Fruit fly (Drosophila melanogaster) whole organism, prepupa: Measurements from ENCODE around the gene CG5676.

Experiments
- Blimp-1 ChIP-seq: fragments of 200-800 bp; sonication (Bioruptor generic); optimal IDR thresholded peaks from 3 replicates; lab custom pipeline; 2017; ENCODE audit warnings: missing biosample characterization, missing genetic modification characterization, mild to moderate bottlenecking, moderate library complexity, missing genetic modification reagents
- CG10669 ChIP-seq: fragments of 200-800 bp; sonication (Bioruptor generic); optimal IDR thresholded peaks from 3 replicates; lab custom pipeline; 2018; ENCODE audit warnings: missing biosample characterization, mild to moderate bottlenecking, missing genetic modification characterization, moderate library complexity
- CG11762 ChIP-seq: fragments of 200-800 bp; sonication (Bioruptor generic); optimal IDR thresholded peaks from 3 replicates; lab custom pipeline; 2016; ENCODE audit warnings: missing biosample characterization, missing genetic modification characterization; ENCODE audit not compliant: insufficient read depth
- CG15336 ChIP-seq: fragments of 200-800 bp; sonication (Bioruptor generic); IDR thresholded peaks from 2 replicates; pipeline ENCODE4 v1.3.6; 2022; ENCODE audit warnings: missing biosample characterization, missing genetic modification characterization
- CG1621 ChIP-seq: fragments of 200-800 bp; sonication (Bioruptor generic); optimal IDR thresholded peaks from 3 replicates; lab custom pipeline; 2018; ENCODE audit warnings: missing biosample characterization, mild to moderate bottlenecking, missing genetic modification characterization
- CG16779 ChIP-seq: fragments of 200-800 bp; sonication (Bioruptor generic); optimal IDR thresholded peaks from 3 replicates; lab custom pipeline; 2017; ENCODE audit warnings: missing biosample characterization, mild to moderate bottlenecking, missing genetic modification characterization
- CG3032 ChIP-seq: fragments of 200-800 bp; optimal IDR thresholded peaks from 2 replicates; lab custom pipeline; 2019; ENCODE audit warnings: missing biosample characterization, mild to moderate bottlenecking, missing genetic modification characterization, moderate library complexity
- CG31627 ChIP-seq: fragments of 200-800 bp; sonication (Bioruptor generic); optimal IDR thresholded peaks from 3 replicates; lab custom pipeline; 2016; ENCODE audit warnings: missing biosample characterization, missing genetic modification characterization
- CG32006 ChIP-seq: fragments of 200-800 bp; sonication (Bioruptor generic); optimal IDR thresholded peaks from 3 replicates; lab custom pipeline; 2017; ENCODE audit warnings: missing biosample characterization, mild to moderate bottlenecking, missing genetic modification characterization
- CG34406 ChIP-seq: fragments of 200-800 bp; sonication (Bioruptor generic); optimal IDR thresholded peaks from 3 replicates; lab custom pipeline; 2016; ENCODE audit warnings: missing biosample characterization, missing genetic modification characterization
- CG3919 ChIP-seq: fragments of 200-800 bp; sonication (Bioruptor generic); optimal IDR thresholded peaks from 3 replicates; lab custom pipeline; 2016; ENCODE audit warnings: missing biosample characterization, missing genetic modification characterization
- CG4318 ChIP-seq: fragments of 200-800 bp; sonication (Bioruptor generic); optimal IDR thresholded peaks from 3 replicates; lab custom pipeline; 2017; ENCODE audit warnings: missing biosample characterization, mild to moderate bottlenecking, missing genetic modification characterization
- CG6163 ChIP-seq: fragments of 200-800 bp; sonication (Bioruptor generic); IDR thresholded peaks from 3 replicates; pipeline ENCODE4 v1.3.6; 2022; ENCODE audit warnings: missing biosample characterization, missing genetic modification characterization
- CG6792 ChIP-seq: fragments of 200-800 bp; sonication (Bioruptor generic); optimal IDR thresholded peaks from 3 replicates; lab custom pipeline; 2016; ENCODE audit warnings: missing biosample characterization, missing genetic modification characterization
- CG6808 ChIP-seq: fragments of 200-800 bp; sonication (Bioruptor generic); optimal IDR thresholded peaks from 3 replicates; lab custom pipeline; 2017; ENCODE audit warnings: missing biosample characterization, missing genetic modification characterization, mild to moderate bottlenecking, moderate library complexity, missing genetic modification reagents
- CG6854 ChIP-seq: fragments of 200-800 bp; sonication (Bioruptor generic); optimal IDR thresholded peaks from 2 replicates; lab custom pipeline; 2017; ENCODE audit warnings: missing biosample characterization, mild to moderate bottlenecking, missing genetic modification characterization
- CG7368 ChIP-seq: fragments of 200-800 bp; sonication (Bioruptor generic); optimal IDR thresholded peaks from 3 replicates; lab custom pipeline; 2016; ENCODE audit warnings: missing biosample characterization, missing genetic modification characterization
- CG8119 ChIP-seq: fragments of 200-800 bp; sonication (Bioruptor generic); IDR thresholded peaks from 3 replicates; pipeline ENCODE4 v1.3.6; 2022; ENCODE audit warnings: missing biosample characterization, missing genetic modification characterization
- CG8319 ChIP-seq: fragments of 200-800 bp; sonication (Bioruptor generic); optimal IDR thresholded peaks from 3 replicates; lab custom pipeline; 2016; ENCODE audit warnings: missing biosample characterization, missing genetic modification characterization
- CG9139 ChIP-seq: fragments of 200-800 bp; sonication (Bioruptor generic); optimal IDR thresholded peaks from 3 replicates; lab custom pipeline; 2017; ENCODE audit warnings: missing biosample characterization, mild to moderate bottlenecking, missing genetic modification characterization
- Eip75B ChIP-seq: fragments of 200-800 bp; sonication (Bioruptor generic); optimal IDR thresholded peaks from 3 replicates; lab custom pipeline; 2016; ENCODE audit warnings: missing biosample characterization, missing genetic modification characterization
- Eip78C ChIP-seq: fragments of 200-800 bp; sonication (Bioruptor generic); peaks from one replicate; lab custom pipeline; 2016; ENCODE audit warnings: missing biosample characterization, missing genetic modification characterization
- Eip93F ChIP-seq: fragments of 200-800 bp; sonication (Bioruptor generic); optimal IDR thresholded peaks from 2 replicates; lab custom pipeline; 2016; ENCODE audit warnings: missing biosample characterization, mild to moderate bottlenecking, missing genetic modification characterization
- Ets21C ChIP-seq: fragments of 200-800 bp; sonication (Bioruptor generic); optimal IDR thresholded peaks from 3 replicates; lab custom pipeline; 2016; ENCODE audit warnings: missing biosample characterization, missing genetic modification characterization
- Ets96B ChIP-seq: fragments of 200-800 bp; optimal IDR thresholded peaks from 2 replicates; lab custom pipeline; 2019; ENCODE audit warnings: missing biosample characterization, mild to moderate bottlenecking, missing genetic modification characterization, moderate library complexity
- Hr38 ChIP-seq: sonication (Bioruptor generic); optimal IDR thresholded peaks from 2 replicates; lab custom pipeline; 2016; ENCODE audit warnings: missing biosample characterization, missing genetic modification characterization
- Hr39 ChIP-seq: fragments of 200-800 bp; sonication (Bioruptor generic); optimal IDR thresholded peaks from 2 replicates; lab custom pipeline; 2016; ENCODE audit warnings: missing biosample characterization, missing genetic modification characterization
- Hr4 ChIP-seq: fragments of 200-800 bp; sonication (Bioruptor generic); optimal IDR thresholded peaks from 3 replicates; lab custom pipeline; 2016; ENCODE audit warnings: missing biosample characterization, missing genetic modification characterization
- Lpt ChIP-seq: fragments of 200-800 bp; sonication (Bioruptor generic); optimal IDR thresholded peaks from 3 replicates; lab custom pipeline; 2016; ENCODE audit warnings: missing biosample characterization, missing genetic modification characterization
- Met ChIP-seq: fragments of 200-800 bp; sonication (Bioruptor generic); optimal IDR thresholded peaks from 3 replicates; lab custom pipeline; 2016; ENCODE audit warnings: missing biosample characterization, missing genetic modification characterization
- OdsH ChIP-seq: fragments of 200-800 bp; sonication (Bioruptor generic); optimal IDR thresholded peaks from 3 replicates; lab custom pipeline; 2016; ENCODE audit warnings: missing biosample characterization, missing genetic modification characterization
- Sox102F ChIP-seq: fragments of 200-800 bp; sonication (Bioruptor generic); optimal IDR thresholded peaks from 2 replicates; lab custom pipeline; 2016; ENCODE audit warnings: missing biosample characterization, mild to moderate bottlenecking, missing genetic modification characterization
- Sox14 ChIP-seq: fragments of 200-800 bp; sonication (Bioruptor generic); optimal IDR thresholded peaks from 3 replicates; lab custom pipeline; 2016; ENCODE audit warnings: missing biosample characterization, missing genetic modification characterization
- achi ChIP-seq: fragments of 200-800 bp; sonication (Bioruptor generic); optimal IDR thresholded peaks from 3 replicates; lab custom pipeline; 2016; ENCODE audit warnings: missing biosample characterization, missing genetic modification characterization
- acj6 ChIP-seq: fragments of 200-800 bp; sonication (Bioruptor generic); optimal IDR thresholded peaks from 3 replicates; lab custom pipeline; 2016; ENCODE audit warnings: missing biosample characterization, missing genetic modification characterization
- cyc ChIP-seq: fragments of 200-800 bp; sonication (Bioruptor generic); optimal IDR thresholded peaks from 3 replicates; lab custom pipeline; 2016; ENCODE audit warnings: missing biosample characterization, missing genetic modification characterization
- eg ChIP-seq: fragments of 200-800 bp; sonication (Bioruptor generic); IDR thresholded peaks from 3 replicates; pipeline ENCODE4 v1.3.6; 2022; ENCODE audit warnings: missing biosample characterization, missing genetic modification characterization
- esn ChIP-seq: fragments of 200-800 bp; sonication (Bioruptor generic); optimal IDR thresholded peaks from 2 replicates; lab custom pipeline; 2016; ENCODE audit warnings: missing biosample characterization, mild to moderate bottlenecking, missing genetic modification characterization, moderate library complexity
- fd59A ChIP-seq: fragments of 200-800 bp; sonication (Bioruptor generic); optimal IDR thresholded peaks from 2 replicates; lab custom pipeline; 2017; ENCODE audit warnings: missing biosample characterization, mild to moderate bottlenecking, missing genetic modification characterization, missing genetic modification reagents
- fd85E ChIP-seq: fragments of 200-800 bp; sonication (Bioruptor generic); optimal IDR thresholded peaks from 3 replicates; lab custom pipeline; 2016; ENCODE audit warnings: missing biosample characterization, missing genetic modification characterization
- fkh ChIP-seq: fragments of 200-800 bp; sonication (Bioruptor generic); optimal IDR thresholded peaks from 3 replicates; lab custom pipeline; 2017; ENCODE audit warnings: missing biosample characterization, mild to moderate bottlenecking, missing genetic modification characterization, moderate library complexity
- lz ChIP-seq: fragments of 200-800 bp; sonication (Bioruptor generic); optimal IDR thresholded peaks from 3 replicates; lab custom pipeline; 2016; ENCODE audit warnings: missing biosample characterization, missing genetic modification characterization
- net ChIP-seq: fragments of 200-800 bp; sonication (Bioruptor generic); optimal IDR thresholded peaks from 3 replicates; lab custom pipeline; 2016; ENCODE audit warnings: missing biosample characterization, missing genetic modification characterization
- pdm3 ChIP-seq: fragments of 200-800 bp; sonication (Bioruptor generic); optimal IDR thresholded peaks from 3 replicates; lab custom pipeline; 2016; ENCODE audit warnings: missing biosample characterization, missing genetic modification characterization
- salr ChIP-seq, 2 experiments: fragments of 200-800 bp; sonication (Bioruptor generic); optimal IDR thresholded peaks; 3 replicates each; lab custom pipeline; 2016 to 2018; ENCODE audit warnings: missing biosample characterization in 2 of 2, missing genetic modification characterization in 2 of 2, mild to moderate bottlenecking in 1 of 2
- spab ChIP-seq: fragments of 200-800 bp; sonication (Bioruptor generic); optimal IDR thresholded peaks from 2 replicates; lab custom pipeline; 2017; ENCODE audit warnings: missing biosample characterization, mild to moderate bottlenecking, missing genetic modification characterization, missing genetic modification reagents
- ss ChIP-seq, 2 experiments: fragments of 200-800 bp; sonication (Bioruptor generic); optimal IDR thresholded peaks; 2 replicates in 1 of 2; 3 replicates in 1 of 2; lab custom pipeline; 2017 to 2018; ENCODE audit warnings: mild to moderate bottlenecking in 2 of 2, missing biosample characterization in 2 of 2, missing genetic modification characterization in 2 of 2, moderate library complexity in 1 of 2
- svp ChIP-seq: fragments of 200-800 bp; sonication (Bioruptor generic); peaks from one replicate; lab custom pipeline; 2016; ENCODE audit warnings: missing biosample characterization, missing genetic modification characterization
- topi ChIP-seq: fragments of 200-800 bp; sonication (Bioruptor generic); optimal IDR thresholded peaks from 3 replicates; lab custom pipeline; 2016; ENCODE audit warnings: missing biosample characterization, missing genetic modification characterization
- vri ChIP-seq: fragments of 200-800 bp; sonication (Bioruptor generic); optimal IDR thresholded peaks from 3 replicates; lab custom pipeline; 2016; ENCODE audit warnings: missing biosample characterization, mild to moderate bottlenecking, missing genetic modification characterization

CG5676 gene

dm6 chr2L:10280772-10281171 lies 25.1 kb upstream of the CG5676 start, which contains the start of gene CG34043:
Gene CG34043 (minus strand): TSS chr2L:10280872.
- TF ChIP-seq CG6808 (GFP tag; lab: Kevin White, UChicago) (no peak), topi (GFP tag; lab: Kevin White, UChicago) (no peak), Sox102F (GFP tag; lab: Kevin White, UChicago) (no peak), acj6 (no peak), CG8319 (GFP tag; lab: Kevin White, UChicago) (no peak), CG1621 (tag; lab: Kevin White, UChicago) (no peak), CG3919 (GFP tag; lab: Kevin White, UChicago) (no peak), Hr39 (no peak), CG11762 (no peak), salr (GFP tag; optimal IDR thresholded peaks at IDR 0.05; lab: Kevin White, UChicago) (no peak), Met (GFP tag; lab: Kevin White, UChicago) (no peak), CG6854 (GFP tag; lab: Kevin White, UChicago) (no peak), fd85E (GFP tag; lab: Kevin White, UChicago) (no peak), Sox14 (GFP tag; lab: Kevin White, UChicago) (no peak), Eip78C (GFP tag; lab: Kevin White, UChicago) (no peak), CG4318 (GFP tag; lab: Kevin White, UChicago) (no peak), CG7368 (no peak)

- peak; percentile 14 for TF ChIP-seq esn (GFP tag; lab: Kevin White, UChicago)
- TF ChIP-seq CG8119, result no peak
- no peak for TF ChIP-seq spab (GFP tag; lab: Kevin White, UChicago)
- no peak for TF ChIP-seq Met (GFP tag; lab: Kevin White, UChicago)
- TF ChIP-seq CG9139, result no peak
- no peak for TF ChIP-seq Hr39
- no peak for TF ChIP-seq CG15336 (GFP tag; lab: Robert Waterston, UW)
- TF ChIP-seq CG31627 (GFP tag; lab: Kevin White, UChicago), result peak; percentile 0
- no peak for TF ChIP-seq Ets21C (GFP tag; lab: Kevin White, UChicago)
- TF ChIP-seq CG4318 (GFP tag; lab: Kevin White, UChicago), result no peak
- TF ChIP-seq CG6792 (GFP tag; lab: Kevin White, UChicago), result no peak
- no peak for TF ChIP-seq CG6163 (GFP tag; lab: Robert Waterston, UW)
- no peak for TF ChIP-seq CG3919 (GFP tag; lab: Kevin White, UChicago)
- no peak for TF ChIP-seq svp (GFP tag; lab: Kevin White, UChicago)
- no peak for TF ChIP-seq fd85E (GFP tag; lab: Kevin White, UChicago)
- no peak for TF ChIP-seq OdsH (GFP tag; lab: Kevin White, UChicago)
- no peak for TF ChIP-seq achi
- no peak for TF ChIP-seq net (GFP tag; lab: Kevin White, UChicago)
- TF ChIP-seq Lpt (GFP tag; lab: Kevin White, UChicago), result no peak
- no peak for TF ChIP-seq cyc
- no peak for TF ChIP-seq Sox102F (GFP tag; lab: Kevin White, UChicago)
- TF ChIP-seq eg (GFP tag; lab: Robert Waterston, UW), result no peak
- TF ChIP-seq fkh, result no peak
- TF ChIP-seq CG34406 (GFP tag; lab: Kevin White, UChicago), result no peak
- TF ChIP-seq Eip93F, result peak; percentile 1
- TF ChIP-seq pdm3 (GFP tag; lab: Kevin White, UChicago), result no peak
- no peak for TF ChIP-seq Eip78C (GFP tag; lab: Kevin White, UChicago)
- no peak for TF ChIP-seq CG6808 (GFP tag; lab: Kevin White, UChicago)
- TF ChIP-seq CG3032 (tag; lab: Kevin White, UChicago), result peak; percentile 19
- TF ChIP-seq Hr4 (GFP tag; lab: Kevin White, UChicago), result no peak
- TF ChIP-seq CG1621 (tag; lab: Kevin White, UChicago), result no peak
- TF ChIP-seq CG7368, result no peak
- TF ChIP-seq topi (GFP tag; lab: Kevin White, UChicago), result no peak
- TF ChIP-seq ss (GFP tag; optimal IDR thresholded peaks at IDR 0.05; lab: Kevin White, UChicago), result no peak
- TF ChIP-seq CG16779 (tag; lab: Kevin White, UChicago), result no peak
- no peak for TF ChIP-seq Ets96B (tag; lab: Kevin White, UChicago)
- TF ChIP-seq Hr38 (GFP tag; lab: Kevin White, UChicago), result no peak
- no peak for TF ChIP-seq vri (GFP tag; lab: Kevin White, UChicago)
- no peak for TF ChIP-seq CG32006 (GFP tag; lab: Kevin White, UChicago)
- TF ChIP-seq CG10669, result no peak
- TF ChIP-seq lz, result peak; percentile 12
- no peak for TF ChIP-seq Eip75B (GFP tag; lab: Kevin White, UChicago)
- TF ChIP-seq Blimp-1 (GFP tag; lab: Kevin White, UChicago), result no peak
- no peak for TF ChIP-seq fd59A (GFP tag; lab: Kevin White, UChicago)
These were observed 23.0 kb upstream of the CG5676 start, which contains the start of gene Utx for dm6 chr2L:10278658-10279057. Gene Utx (minus strand): TSS chr2L:10278811.
